Fruit fly (Drosophila melanogaster) whole organism, prepupa: Measurements from ENCODE around the gene CG12112.

Experiments used
- Blimp-1 ChIP-seq: fragments of 200-800 bp; sonication (Bioruptor generic); optimal IDR thresholded peaks from 3 replicates; lab custom pipeline; 2017; ENCODE audit warnings: missing biosample characterization, missing genetic modification characterization, mild to moderate bottlenecking, moderate library complexity, missing genetic modification reagents
- CG10631 ChIP-seq: fragments of 200-800 bp; sonication (Bioruptor generic); optimal IDR thresholded peaks from 2 replicates; lab custom pipeline; 2016; ENCODE audit warnings: missing biosample characterization, missing genetic modification characterization
- CG11294 ChIP-seq: fragments of 200-800 bp; sonication (Bioruptor generic); IDR thresholded peaks from 2 replicates; pipeline ENCODE4 v1.3.6; 2022; ENCODE audit warnings: missing biosample characterization, missing genetic modification characterization
- CG11762 ChIP-seq: fragments of 200-800 bp; sonication (Bioruptor generic); optimal IDR thresholded peaks from 3 replicates; lab custom pipeline; 2016; ENCODE audit warnings: missing biosample characterization, missing genetic modification characterization; ENCODE audit not compliant: insufficient read depth
- CG15336 ChIP-seq: fragments of 200-800 bp; sonication (Bioruptor generic); IDR thresholded peaks from 2 replicates; pipeline ENCODE4 v1.3.6; 2022; ENCODE audit warnings: missing biosample characterization, missing genetic modification characterization
- CG16779 ChIP-seq: fragments of 200-800 bp; sonication (Bioruptor generic); optimal IDR thresholded peaks from 3 replicates; lab custom pipeline; 2017; ENCODE audit warnings: missing biosample characterization, mild to moderate bottlenecking, missing genetic modification characterization
- CG31627 ChIP-seq: fragments of 200-800 bp; sonication (Bioruptor generic); optimal IDR thresholded peaks from 3 replicates; lab custom pipeline; 2016; ENCODE audit warnings: missing biosample characterization, missing genetic modification characterization
- CG32006 ChIP-seq: fragments of 200-800 bp; sonication (Bioruptor generic); optimal IDR thresholded peaks from 3 replicates; lab custom pipeline; 2017; ENCODE audit warnings: missing biosample characterization, mild to moderate bottlenecking, missing genetic modification characterization
- CG3919 ChIP-seq: fragments of 200-800 bp; sonication (Bioruptor generic); optimal IDR thresholded peaks from 3 replicates; lab custom pipeline; 2016; ENCODE audit warnings: missing biosample characterization, missing genetic modification characterization
- CG4318 ChIP-seq: fragments of 200-800 bp; sonication (Bioruptor generic); optimal IDR thresholded peaks from 3 replicates; lab custom pipeline; 2017; ENCODE audit warnings: missing biosample characterization, mild to moderate bottlenecking, missing genetic modification characterization
- CG6163 ChIP-seq: fragments of 200-800 bp; sonication (Bioruptor generic); IDR thresholded peaks from 3 replicates; pipeline ENCODE4 v1.3.6; 2022; ENCODE audit warnings: missing biosample characterization, missing genetic modification characterization
- CG6276 ChIP-seq: fragments of 200-800 bp; sonication (Bioruptor generic); optimal IDR thresholded peaks from 2 replicates; lab custom pipeline; 2017; ENCODE audit warnings: missing biosample characterization, mild to moderate bottlenecking, missing genetic modification characterization
- CG6808 ChIP-seq: fragments of 200-800 bp; sonication (Bioruptor generic); optimal IDR thresholded peaks from 3 replicates; lab custom pipeline; 2017; ENCODE audit warnings: missing biosample characterization, missing genetic modification characterization, mild to moderate bottlenecking, moderate library complexity, missing genetic modification reagents
- CG6854 ChIP-seq: fragments of 200-800 bp; sonication (Bioruptor generic); optimal IDR thresholded peaks from 2 replicates; lab custom pipeline; 2017; ENCODE audit warnings: missing biosample characterization, mild to moderate bottlenecking, missing genetic modification characterization
- CG7368 ChIP-seq: fragments of 200-800 bp; sonication (Bioruptor generic); optimal IDR thresholded peaks from 3 replicates; lab custom pipeline; 2016; ENCODE audit warnings: missing biosample characterization, missing genetic modification characterization
- CG8319 ChIP-seq: fragments of 200-800 bp; sonication (Bioruptor generic); optimal IDR thresholded peaks from 3 replicates; lab custom pipeline; 2016; ENCODE audit warnings: missing biosample characterization, missing genetic modification characterization
- Eip78C ChIP-seq: fragments of 200-800 bp; sonication (Bioruptor generic); peaks from one replicate; lab custom pipeline; 2016; ENCODE audit warnings: missing biosample characterization, missing genetic modification characterization
- Ets21C ChIP-seq: fragments of 200-800 bp; sonication (Bioruptor generic); optimal IDR thresholded peaks from 3 replicates; lab custom pipeline; 2016; ENCODE audit warnings: missing biosample characterization, missing genetic modification characterization
- Hr39 ChIP-seq: fragments of 200-800 bp; sonication (Bioruptor generic); optimal IDR thresholded peaks from 2 replicates; lab custom pipeline; 2016; ENCODE audit warnings: missing biosample characterization, missing genetic modification characterization
- Hr4 ChIP-seq: fragments of 200-800 bp; sonication (Bioruptor generic); optimal IDR thresholded peaks from 3 replicates; lab custom pipeline; 2016; ENCODE audit warnings: missing biosample characterization, missing genetic modification characterization
- Lpt ChIP-seq: fragments of 200-800 bp; sonication (Bioruptor generic); optimal IDR thresholded peaks from 3 replicates; lab custom pipeline; 2016; ENCODE audit warnings: missing biosample characterization, missing genetic modification characterization
- Met ChIP-seq: fragments of 200-800 bp; sonication (Bioruptor generic); optimal IDR thresholded peaks from 3 replicates; lab custom pipeline; 2016; ENCODE audit warnings: missing biosample characterization, missing genetic modification characterization
- OdsH ChIP-seq: fragments of 200-800 bp; sonication (Bioruptor generic); optimal IDR thresholded peaks from 3 replicates; lab custom pipeline; 2016; ENCODE audit warnings: missing biosample characterization, missing genetic modification characterization
- Smox ChIP-seq: fragments of 200-800 bp; sonication (Bioruptor generic); optimal IDR thresholded peaks from 3 replicates; lab custom pipeline; 2016; ENCODE audit warnings: missing biosample characterization, missing genetic modification characterization
- Sox102F ChIP-seq: fragments of 200-800 bp; sonication (Bioruptor generic); optimal IDR thresholded peaks from 2 replicates; lab custom pipeline; 2016; ENCODE audit warnings: missing biosample characterization, mild to moderate bottlenecking, missing genetic modification characterization
- Sox15 ChIP-seq: fragments of 200-800 bp; sonication (Bioruptor generic); optimal IDR thresholded peaks from 3 replicates; lab custom pipeline; 2016; ENCODE audit warnings: missing biosample characterization, missing genetic modification characterization
- acj6 ChIP-seq: fragments of 200-800 bp; sonication (Bioruptor generic); optimal IDR thresholded peaks from 3 replicates; lab custom pipeline; 2016; ENCODE audit warnings: missing biosample characterization, missing genetic modification characterization
- cyc ChIP-seq: fragments of 200-800 bp; sonication (Bioruptor generic); optimal IDR thresholded peaks from 3 replicates; lab custom pipeline; 2016; ENCODE audit warnings: missing biosample characterization, missing genetic modification characterization
- eg ChIP-seq: fragments of 200-800 bp; sonication (Bioruptor generic); IDR thresholded peaks from 3 replicates; pipeline ENCODE4 v1.3.6; 2022; ENCODE audit warnings: missing biosample characterization, missing genetic modification characterization
- esn ChIP-seq: fragments of 200-800 bp; sonication (Bioruptor generic); optimal IDR thresholded peaks from 2 replicates; lab custom pipeline; 2016; ENCODE audit warnings: missing biosample characterization, mild to moderate bottlenecking, missing genetic modification characterization, moderate library complexity
- fkh ChIP-seq: fragments of 200-800 bp; sonication (Bioruptor generic); optimal IDR thresholded peaks from 3 replicates; lab custom pipeline; 2017; ENCODE audit warnings: missing biosample characterization, mild to moderate bottlenecking, missing genetic modification characterization, moderate library complexity
- lz ChIP-seq: fragments of 200-800 bp; sonication (Bioruptor generic); optimal IDR thresholded peaks from 3 replicates; lab custom pipeline; 2016; ENCODE audit warnings: missing biosample characterization, missing genetic modification characterization
- net ChIP-seq: fragments of 200-800 bp; sonication (Bioruptor generic); optimal IDR thresholded peaks from 3 replicates; lab custom pipeline; 2016; ENCODE audit warnings: missing biosample characterization, missing genetic modification characterization
- pdm3 ChIP-seq: fragments of 200-800 bp; sonication (Bioruptor generic); optimal IDR thresholded peaks from 3 replicates; lab custom pipeline; 2016; ENCODE audit warnings: missing biosample characterization, missing genetic modification characterization
- salr ChIP-seq, 2 experiments: fragments of 200-800 bp; sonication (Bioruptor generic); optimal IDR thresholded peaks; 3 replicates each; lab custom pipeline; 2016 to 2018; ENCODE audit warnings: missing biosample characterization in 2 of 2, missing genetic modification characterization in 2 of 2, mild to moderate bottlenecking in 1 of 2
- ss ChIP-seq, 2 experiments: fragments of 200-800 bp; sonication (Bioruptor generic); optimal IDR thresholded peaks; 2 replicates in 1 of 2; 3 replicates in 1 of 2; lab custom pipeline; 2017 to 2018; ENCODE audit warnings: mild to moderate bottlenecking in 2 of 2, missing biosample characterization in 2 of 2, missing genetic modification characterization in 2 of 2, moderate library complexity in 1 of 2
- svp ChIP-seq: fragments of 200-800 bp; sonication (Bioruptor generic); peaks from one replicate; lab custom pipeline; 2016; ENCODE audit warnings: missing biosample characterization, missing genetic modification characterization
- topi ChIP-seq: fragments of 200-800 bp; sonication (Bioruptor generic); optimal IDR thresholded peaks from 3 replicates; lab custom pipeline; 2016; ENCODE audit warnings: missing biosample characterization, missing genetic modification characterization
- vri ChIP-seq: fragments of 200-800 bp; sonication (Bioruptor generic); optimal IDR thresholded peaks from 3 replicates; lab custom pipeline; 2016; ENCODE audit warnings: missing biosample characterization, mild to moderate bottlenecking, missing genetic modification characterization

Gene CG12112

dm6 chrX:8573744-8574484 lies 13.9 kb upstream of the CG12112 start, which contains the start of gene CG12065 (continued):
- TF ChIP-seq Met (GFP tag; lab: Kevin White, UChicago), result peak; percentile 42
- peak; percentile 91 for TF ChIP-seq Eip78C (GFP tag; lab: Kevin White, UChicago)
- TF ChIP-seq CG31627, result peak; percentile 15
- peak; percentile 23; the same call in 2 of the 3 replicates for TF ChIP-seq CG6163 (GFP tag; lab: Robert Waterston, UW)
- peak; percentile 44 for TF ChIP-seq acj6
- TF ChIP-seq Sox15 (GFP tag; lab: Kevin White, UChicago), result no peak
- TF ChIP-seq CG15336 (GFP tag; lab: Robert Waterston, UW), result peak; percentile 10; the same call in 1 of the 2 replicates
- TF ChIP-seq Lpt, result no peak
- no peak for TF ChIP-seq CG7368
- peak; percentile 0 for TF ChIP-seq CG16779 (tag; lab: Kevin White, UChicago)
- peak; percentile 68 for TF ChIP-seq fkh (GFP tag; lab: Kevin White, UChicago)
- TF ChIP-seq topi (GFP tag; lab: Kevin White, UChicago), result no peak
- TF ChIP-seq CG11294 (GFP tag; lab: Robert Waterston, UW), result no peak
- no peak for TF ChIP-seq CG6808 (GFP tag; lab: Kevin White, UChicago)
- no peak for TF ChIP-seq net (GFP tag; lab: Kevin White, UChicago)
- TF ChIP-seq CG11762, result no peak
- no peak for TF ChIP-seq ss (GFP tag; optimal IDR thresholded peaks at IDR 0.05; lab: Kevin White, UChicago)
- TF ChIP-seq salr (GFP tag; optimal IDR thresholded peaks at IDR 0.05; lab: Kevin White, UChicago), result no peak
- TF ChIP-seq CG4318, result no peak
- no peak for TF ChIP-seq CG8319 (GFP tag; lab: Kevin White, UChicago)
- peak; percentile 25 for TF ChIP-seq Smox (GFP tag; lab: Kevin White, UChicago)
- TF ChIP-seq CG32006 (GFP tag; lab: Kevin White, UChicago), result peak; percentile 18
- TF ChIP-seq, all 60 proteins: peak for 23

- TF ChIP-seq esn (GFP tag; lab: Kevin White, UChicago) (peak; percentile 42), CG6163 (GFP tag; lab: Robert Waterston, UW) (0 out of 3 replicates have a peak, but pooled peaks have one; percentile 31), Sox102F (GFP tag; lab: Kevin White, UChicago) (peak; percentile 39), Hr39 (GFP tag; lab: Kevin White, UChicago) (peak; percentile 47), eg (GFP tag; lab: Robert Waterston, UW) (peak; percentile 19; the same call in 1 of the 3 replicates), Met (GFP tag; lab: Kevin White, UChicago) (peak; percentile 49), Ets21C (GFP tag; lab: Kevin White, UChicago) (peak; percentile 26), CG6276 (peak; percentile 3), Hr4 (GFP tag; lab: Kevin White, UChicago) (no peak), CG6854 (GFP tag; lab: Kevin White, UChicago) (no peak), topi (GFP tag; lab: Kevin White, UChicago) (peak; percentile 59), CG11762 (no peak), Sox15 (GFP tag; lab: Kevin White, UChicago) (no peak), svp (peak; percentile 80), Blimp-1 (no peak), cyc (GFP tag; lab: Kevin White, UChicago) (peak; percentile 9), CG10631 (GFP tag; lab: Kevin White, UChicago) (peak; percentile 17), CG15336 (GFP tag; lab: Robert Waterston, UW) (peak; percentile 34; the same call in 1 of the 2 replicates), CG3919 (GFP tag; lab: Kevin White, UChicago) (peak; percentile 16), vri (GFP tag; lab: Kevin White, UChicago) (peak; percentile 63), lz (peak; percentile 36), OdsH (GFP tag; lab: Kevin White, UChicago) (peak; percentile 34), pdm3 (GFP tag; lab: Kevin White, UChicago) (no peak), CG4318 (no peak), Eip78C (GFP tag; lab: Kevin White, UChicago) (peak; percentile 74), CG31627 (peak; percentile 20)
Observed at dm6 chrX:8572939-8573594, 13.1 kb upstream of the CG12112 start, which contains the start of gene spirit. Gene spirit, minus strand, starts transcription at chrX:8573593.
